Worm (Caenorhabditis elegans): ENCODE results near the gene irld-26.

DNA sequence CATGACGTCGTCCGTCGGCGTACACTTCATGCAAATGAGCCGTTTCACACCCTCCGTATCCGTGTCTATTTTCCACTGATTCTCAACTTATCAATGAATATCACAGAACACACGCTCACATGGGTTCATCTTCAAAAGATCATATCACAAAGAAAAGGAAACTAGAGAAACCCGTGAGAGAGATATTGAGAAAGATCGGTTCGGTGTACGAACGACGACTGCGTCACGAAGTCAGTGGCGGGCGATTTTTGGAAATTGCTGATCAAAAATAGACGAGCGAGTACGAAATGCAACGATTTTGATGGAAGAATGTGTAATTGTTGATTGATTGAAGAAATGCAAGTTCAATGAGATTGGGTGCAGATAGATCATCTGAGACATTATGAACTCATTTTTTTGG lies 8.3 kb downstream of the irld-26 start:
- TF ChIP-seq ZK546.5 (tag; optimal IDR thresholded peaks at IDR 0.05) (no peak), nhr-77 (tag; optimal IDR thresholded peaks at IDR 0.05) (no peak), lin-13 (GFP tag; optimal IDR thresholded peaks at IDR 0.05) (no peak)

All from whole organism, L4 larva.